Worm (Caenorhabditis elegans): ENCODE data around the gene C33D9.6.

The C33D9.6 gene

DNA sequence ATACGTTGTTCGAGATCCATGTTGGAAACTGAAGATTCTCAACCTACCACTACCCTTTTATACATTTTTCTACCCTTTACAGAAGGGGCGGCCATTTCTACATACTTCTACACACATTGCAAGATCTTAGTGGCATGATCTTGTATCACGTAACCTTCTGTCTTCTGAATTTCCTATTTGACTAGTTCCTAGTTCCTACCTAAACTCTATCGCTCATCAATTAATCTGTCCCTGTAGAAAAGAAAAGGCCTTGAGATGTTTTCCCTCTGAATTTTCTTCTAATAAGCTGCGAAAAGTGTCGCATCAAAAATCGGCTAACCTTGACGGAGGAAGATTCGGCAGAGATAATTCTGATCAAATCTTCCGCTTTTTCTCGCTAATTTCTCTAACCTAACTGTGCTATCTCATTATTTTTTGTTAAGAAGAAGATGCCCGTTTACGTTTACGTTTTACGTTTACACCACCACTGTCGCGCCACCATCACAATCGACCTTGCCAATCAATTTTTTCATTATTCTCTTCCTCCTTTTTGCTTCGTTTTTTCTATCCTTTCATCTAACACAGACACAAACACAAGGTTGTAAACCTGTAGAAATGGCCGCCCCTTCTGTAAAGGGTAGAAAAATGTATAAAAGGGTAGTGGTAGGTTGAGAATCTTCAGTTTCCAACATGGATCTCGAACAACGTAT lies 46.3 kb upstream of the C33D9.6 start, which contains the start of the genes col-117 and col-3:
TSS of gene col-117 (minus strand) at position 51 of the 689 bp plus-strand sequence.
TSS of gene col-3 (plus strand) at position 639 of the 689 bp plus-strand sequence.
- no peak for TF ChIP-seq elt-2 (tag; optimal IDR thresholded peaks at IDR 0.05)
- no peak for TF ChIP-seq egl-5 (tag; optimal IDR thresholded peaks at IDR 0.05)
- TF ChIP-seq fkh-2 (tag; optimal IDR thresholded peaks at IDR 0.05): no peak
- no peak for TF ChIP-seq pha-4 (tag; optimal IDR thresholded peaks at IDR 0.05)
- TF ChIP-seq nfya-1 (tag; optimal IDR thresholded peaks at IDR 0.05; ENCODE audit: insufficient read depth): no peak
- no peak for TF ChIP-seq ceh-16 (tag; optimal IDR thresholded peaks at IDR 0.05)
- no peak for TF ChIP-seq skn-1 (tag; optimal IDR thresholded peaks at IDR 0.05)
- peak; percentile 29 for TF ChIP-seq nhr-23 (tag; optimal IDR thresholded peaks at IDR 0.05)
- peak; percentile 16 for TF ChIP-seq nhr-43 (tag; optimal IDR thresholded peaks at IDR 0.05; ENCODE audit: poor library complexity, severe bottlenecking)
- TF ChIP-seq sea-2 (GFP tag; optimal IDR thresholded peaks at IDR 0.05): no peak
- TF ChIP-seq fkh-10 (GFP tag; optimal IDR thresholded peaks at IDR 0.05): no peak
- no peak for TF ChIP-seq lin-15B (tag; optimal IDR thresholded peaks at IDR 0.05)
- TF ChIP-seq elt-1 (tag; optimal IDR thresholded peaks at IDR 0.05): peak; percentile 83
- peak; percentile 86 for TF ChIP-seq nhr-25 (tag; optimal IDR thresholded peaks at IDR 0.05)
- TF ChIP-seq ZK546.5 (tag; optimal IDR thresholded peaks at IDR 0.05): no peak
- no peak for TF ChIP-seq ceh-28 (tag; optimal IDR thresholded peaks at IDR 0.05)
- TF ChIP-seq R02D3.7 (tag; optimal IDR thresholded peaks at IDR 0.05): no peak
- TF ChIP-seq ama-1 (optimal IDR thresholded peaks at IDR 0.05): no peak
- no peak for TF ChIP-seq nhr-28 (tag; optimal IDR thresholded peaks at IDR 0.05)
- no peak for TF ChIP-seq nhr-67 (tag; optimal IDR thresholded peaks at IDR 0.05)
- TF ChIP-seq daf-12 (tag; optimal IDR thresholded peaks at IDR 0.05): no peak
- no peak for TF ChIP-seq ceh-82 (tag; optimal IDR thresholded peaks at IDR 0.05)
- no peak for TF ChIP-seq aly-2 (tag; optimal IDR thresholded peaks at IDR 0.05)

- TF ChIP-seq nhr-43 (tag; optimal IDR thresholded peaks at IDR 0.05; ENCODE audit: poor library complexity, severe bottlenecking): peak; percentile 63
- TF ChIP-seq mml-1 (tag; optimal IDR thresholded peaks at IDR 0.05): no peak
- no peak for TF ChIP-seq zag-1 (tag; optimal IDR thresholded peaks at IDR 0.05)
- no peak for TF ChIP-seq mdl-1 (tag; optimal IDR thresholded peaks at IDR 0.05)
- TF ChIP-seq nfya-1 (tag; optimal IDR thresholded peaks at IDR 0.05; ENCODE audit: insufficient read depth): peak; percentile 20
- TF ChIP-seq nhr-25 (tag; optimal IDR thresholded peaks at IDR 0.05): peak; percentile 79
- TF ChIP-seq elt-2 (tag; optimal IDR thresholded peaks at IDR 0.05): no peak
- no peak for TF ChIP-seq nhr-12 (tag; optimal IDR thresholded peaks at IDR 0.05)
- peak; percentile 45 for TF ChIP-seq R02D3.7 (tag; optimal IDR thresholded peaks at IDR 0.05)
- peak; percentile 1 for TF ChIP-seq elt-1 (tag; optimal IDR thresholded peaks at IDR 0.05)
- peak; percentile 0 for TF ChIP-seq nhr-23 (tag; optimal IDR thresholded peaks at IDR 0.05)
- TF ChIP-seq elt-3 (tag; optimal IDR thresholded peaks at IDR 0.05): peak in 1 of 3 experiments; percentile 64
- TF ChIP-seq ceh-28 (tag; optimal IDR thresholded peaks at IDR 0.05): peak; percentile 23
Observed at ce11 chrIV:8822598-8822997, 44.7 kb upstream of the C33D9.6 start.

- TF ChIP-seq elt-3 (tag; optimal IDR thresholded peaks at IDR 0.05) (no peak), hmg-11 (tag; optimal IDR thresholded peaks at IDR 0.05) (no peak), pqm-1 (tag; optimal IDR thresholded peaks at IDR 0.05) (no peak), ama-1 (optimal IDR thresholded peaks at IDR 0.05) (no peak), nhr-11 (tag; optimal IDR thresholded peaks at IDR 0.05) (no peak), elt-1 (tag; optimal IDR thresholded peaks at IDR 0.05) (no peak), ceh-16 (tag; optimal IDR thresholded peaks at IDR 0.05) (no peak), ZK546.5 (tag; optimal IDR thresholded peaks at IDR 0.05) (no peak), ztf-11 (tag; optimal IDR thresholded peaks at IDR 0.05) (no peak)
Observed at ce11 chrIV:8821147-8821546, 43.2 kb upstream of the C33D9.6 start, which contains the start of gene T28C6.5. TSS of gene T28C6.5 (plus strand) at chrIV:8821447.

ce11 chrIV:8820041-8820440 lies 42.1 kb upstream of the C33D9.6 start, which contains the start of gene T28C6.3:
TSS of gene T28C6.3 (plus strand) at chrIV:8820341.
- TF ChIP-seq nhr-11 (tag; optimal IDR thresholded peaks at IDR 0.05) (no peak), ceh-28 (tag; optimal IDR thresholded peaks at IDR 0.05) (no peak), unc-62 (GFP tag; optimal IDR thresholded peaks at IDR 0.05) (no peak), nhr-43 (tag; optimal IDR thresholded peaks at IDR 0.05; ENCODE audit: poor library complexity, severe bottlenecking) (no peak), lin-15B (tag; optimal IDR thresholded peaks at IDR 0.05) (no peak), lin-39 (tag; optimal IDR thresholded peaks at IDR 0.05) (no peak), nhr-76 (tag; optimal IDR thresholded peaks at IDR 0.05) (no peak), tbx-2 (tag; optimal IDR thresholded peaks at IDR 0.05) (no peak), aly-2 (tag; optimal IDR thresholded peaks at IDR 0.05) (no peak), jun-1 (tag; optimal IDR thresholded peaks at IDR 0.05) (no peak), nhr-28 (tag; optimal IDR thresholded peaks at IDR 0.05) (no peak), egl-5 (tag; optimal IDR thresholded peaks at IDR 0.05) (no peak), lsy-12 (tag; optimal IDR thresholded peaks at IDR 0.05) (no peak), skn-1 (tag; optimal IDR thresholded peaks at IDR 0.05) (no peak), ceh-82 (tag; optimal IDR thresholded peaks at IDR 0.05) (no peak), elt-2 (tag; optimal IDR thresholded peaks at IDR 0.05) (no peak), daf-12 (tag; optimal IDR thresholded peaks at IDR 0.05) (no peak), mml-1 (tag; optimal IDR thresholded peaks at IDR 0.05) (no peak)

All from whole organism, L3 larva.